Worm (Caenorhabditis elegans) whole organism, L2 larva: ENCODE measurements around the gene unk-1.

ENCODE experiments used
- aly-2 ChIP-seq: fragments of 150-350 bp; optimal IDR thresholded peaks from 2 replicates; lab custom pipeline; 2014; ENCODE audit warnings: missing biosample characterization, missing genetic modification characterization
- elt-1 ChIP-seq: fragments of 150-350 bp; optimal IDR thresholded peaks from 2 replicates; lab custom pipeline; 2014; ENCODE audit warnings: missing biosample characterization, missing genetic modification characterization
- gmeb-1 ChIP-seq: fragments of 150-350 bp; optimal IDR thresholded peaks from 2 replicates; lab custom pipeline; 2014; ENCODE audit warnings: missing biosample characterization, missing genetic modification characterization
- nhr-25 ChIP-seq: fragments of 150-350 bp; sonication (generic microtip); optimal IDR thresholded peaks from 3 replicates; lab custom pipeline; 2014; ENCODE audit warnings: missing biosample characterization, missing genetic modification characterization
- unc-39 ChIP-seq: fragments of 150-350 bp; optimal IDR thresholded peaks from 2 replicates; lab custom pipeline; 2014; ENCODE audit warnings: missing biosample characterization, missing genetic modification characterization
- zag-1 ChIP-seq: fragments of 150-350 bp; optimal IDR thresholded peaks from 2 replicates; lab custom pipeline; 2014; ENCODE audit warnings: missing biosample characterization, missing genetic modification characterization
- ztf-11 ChIP-seq: sonication (generic microtip); optimal IDR thresholded peaks from 2 replicates; lab custom pipeline; 2017; ENCODE audit warnings: missing biosample characterization, missing genetic modification characterization

ce11 chrX:8057791-8058270 is 43.0 kb downstream of the unk-1 start, which contains the start of gene dim-1:
- no peak for TF ChIP-seq elt-1
- no peak for TF ChIP-seq nhr-25 (tag; lab: Kevin White, UChicago)
- no peak for TF ChIP-seq unc-39 (tag; lab: Kevin White, UChicago)
- no peak for TF ChIP-seq aly-2 (tag; lab: Kevin White, UChicago)
- no peak for TF ChIP-seq gmeb-1
- no peak for TF ChIP-seq zag-1
- no peak for TF ChIP-seq ztf-11
